Worm (Caenorhabditis elegans) whole organism, L1 larva: Measurements from ENCODE around the gene nhr-277.

Experiments
- ceh-82 ChIP-seq, 3 experiments: fragments of 150-350 bp in 1 of 3; sonication (generic microtip) in 2 of 3; optimal IDR thresholded peaks; 2 replicates each; lab custom pipeline; 2014 to 2017; ENCODE audit warnings: missing biosample characterization in 3 of 3, missing genetic modification characterization in 3 of 3
- tlp-1 ChIP-seq: fragments of 150-350 bp; optimal IDR thresholded peaks from 2 replicates; lab custom pipeline; 2014; ENCODE audit warnings: missing biosample characterization, missing genetic modification characterization
- unc-130 ChIP-seq: fragments of 150-350 bp; optimal IDR thresholded peaks from 2 replicates; lab custom pipeline; 2017; ENCODE audit warnings: missing biosample characterization, missing genetic modification characterization, inconsistent platforms

DNA sequence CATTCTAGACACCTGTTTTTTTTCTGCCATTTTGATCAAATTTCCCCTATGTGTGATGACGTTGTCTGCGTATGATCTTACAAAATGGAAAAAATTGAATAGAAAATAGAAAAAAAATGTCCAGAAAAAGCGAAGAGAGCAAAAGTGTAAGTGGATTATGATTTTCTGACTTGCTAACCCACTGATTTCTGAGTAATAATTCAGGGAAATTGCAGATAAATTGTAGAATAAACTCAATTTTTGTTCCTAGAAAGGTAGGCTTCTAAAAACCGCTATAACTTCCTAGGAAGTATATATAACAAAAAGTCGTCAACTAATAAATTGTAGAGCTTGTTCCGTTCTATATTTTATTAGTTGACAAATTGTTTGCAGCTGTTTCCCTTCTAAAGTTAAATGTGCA, 8.1 kb upstream of the nhr-277 start:
- TF ChIP-seq ceh-82 (tag; optimal IDR thresholded peaks at IDR 0.05; lab: Kevin White, UChicago) (no peak), unc-130 (tag; lab: Kevin White, UChicago) (no peak), tlp-1 (no peak)
